Worm (Caenorhabditis elegans) whole organism, midembryonic: ENCODE measurements around the gene rpl-35.

Experiments
- T22C8.4 ChIP-seq: fragments of 200-800 bp; sonication (Bioruptor generic); IDR thresholded peaks from 2 replicates; pipeline ENCODE4 v1.3.6; 2022; ENCODE audit warnings: missing genetic modification characterization, missing compliant biosample characterization
- cog-1 ChIP-seq: sonication (generic microtip); optimal IDR thresholded peaks from 2 replicates; lab custom pipeline; 2016; ENCODE audit warnings: missing genetic modification characterization, missing compliant biosample characterization
- flt-1 ChIP-seq: fragments of 200-800 bp; sonication (Bioruptor generic); IDR thresholded peaks from 2 replicates; pipeline ENCODE4 v1.3.6; 2022; ENCODE audit warnings: missing genetic modification characterization, missing compliant biosample characterization
- med-1 ChIP-seq: sonication (generic microtip); optimal IDR thresholded peaks from 2 replicates; lab custom pipeline; 2017; ENCODE audit warnings: missing genetic modification characterization, mild to moderate bottlenecking, missing compliant biosample characterization, antibody characterized with exemption, missing genetic modification reagents; ENCODE audit not compliant: insufficient read depth
- ref-1 ChIP-seq: fragments of 200-800 bp; sonication (Bioruptor generic); conservative IDR thresholded peaks from 2 replicates; pipeline ENCODE4 v1.3.6; 2022; ENCODE audit warnings: missing genetic modification reagents, missing genetic modification characterization, missing compliant biosample characterization
- ztf-23 ChIP-seq: fragments of 200-800 bp; sonication (Bioruptor generic); IDR thresholded peaks from 2 replicates; pipeline ENCODE4 v1.3.6; 2022; ENCODE audit warnings: missing genetic modification reagents, missing genetic modification characterization, missing compliant biosample characterization
- ztf-29 ChIP-seq: fragments of 200-800 bp; sonication (Bioruptor generic); IDR thresholded peaks from 2 replicates; pipeline ENCODE4 v1.3.6; 2022; ENCODE audit warnings: missing genetic modification reagents, missing genetic modification characterization, missing compliant biosample characterization

- TF ChIP-seq flt-1 (GFP tag; lab: Robert Waterston, UW) (no peak), ztf-23 (GFP tag; lab: Robert Waterston, UW) (no peak), T22C8.4 (GFP tag; lab: Robert Waterston, UW) (no peak), med-1 (GFP tag; lab: Kevin White, UChicago) (no peak), ref-1 (GFP tag; lab: Robert Waterston, UW) (no peak), ztf-29 (GFP tag; lab: Robert Waterston, UW) (no peak), cog-1 (tag; lab: Kevin White, UChicago) (no peak)
Measured at ce11 chrIII:7860885-7861284, 6.0 kb downstream of the rpl-35 start, which contains the start of gene cuc-1.
